Worm (Caenorhabditis elegans): ENCODE measurements around the gene C13A2.1.

C13A2.1 gene

ce11 chrV:7258965-7259364 is 29.8 kb upstream of the C13A2.1 start, which contains the start of gene C13A2.12:
C13A2.12 (plus strand) TSS chrV:7259265.
- TF ChIP-seq ceh-22 (tag; optimal IDR thresholded peaks at IDR 0.05) (no peak), zip-5 (tag; optimal IDR thresholded peaks at IDR 0.05) (no peak), tbx-2 (tag; optimal IDR thresholded peaks at IDR 0.05) (no peak), pros-1 (tag; optimal IDR thresholded peaks at IDR 0.05) (no peak), ceh-48 (tag; optimal IDR thresholded peaks at IDR 0.05) (no peak), ama-1 (optimal IDR thresholded peaks at IDR 0.05) (no peak)

ce11 chrV:7264042-7264441 is 24.8 kb upstream of the C13A2.1 start, which contains the start of gene C13A2.9:
C13A2.9 (minus strand) TSS chrV:7264142.
- no peak for TF ChIP-seq ceh-31 (tag; optimal IDR thresholded peaks at IDR 0.05)
- no peak for TF ChIP-seq ceh-30 (tag; optimal IDR thresholded peaks at IDR 0.05)
- TF ChIP-seq lim-6 (tag; optimal IDR thresholded peaks at IDR 0.05) = no peak
- TF ChIP-seq rnt-1 (tag; optimal IDR thresholded peaks at IDR 0.05) = no peak
- TF ChIP-seq ceh-34 (tag; optimal IDR thresholded peaks at IDR 0.05) = no peak
- TF ChIP-seq sox-4 (tag; optimal IDR thresholded peaks at IDR 0.05) = no peak
- TF ChIP-seq unc-3 (GFP tag; conservative IDR thresholded peaks at IDR 0.05) = no peak
- no peak for TF ChIP-seq unc-3 (tag; optimal IDR thresholded peaks at IDR 0.05)
- no peak for TF ChIP-seq nfya-1 (tag; optimal IDR thresholded peaks at IDR 0.05)
- no peak for TF ChIP-seq fax-1 (tag; optimal IDR thresholded peaks at IDR 0.05)
- TF ChIP-seq hlh-8 (tag; optimal IDR thresholded peaks at IDR 0.05) = no peak

ce11 chrV:7266021-7266420 is 22.8 kb upstream of the C13A2.1 start, which contains the start of gene C13A2.7:
C13A2.7 (plus strand) TSS chrV:7266321.
- TF ChIP-seq pag-3 (tag; optimal IDR thresholded peaks at IDR 0.05; ENCODE audit: borderline replicate concordance) (no peak), fkh-10 (GFP tag; optimal IDR thresholded peaks at IDR 0.05) (no peak), hlh-6 (tag; optimal IDR thresholded peaks at IDR 0.05) (no peak), pqm-1 (tag; optimal IDR thresholded peaks at IDR 0.05) (no peak), tbx-7 (tag; optimal IDR thresholded peaks at IDR 0.05) (no peak), dve-1 (tag; optimal IDR thresholded peaks at IDR 0.05) (no peak), hlh-8 (tag; optimal IDR thresholded peaks at IDR 0.05) (no peak), tbx-2 (tag; optimal IDR thresholded peaks at IDR 0.05) (no peak), pha-4 (tag; optimal IDR thresholded peaks at IDR 0.05) (no peak), ceh-6 (GFP tag; optimal IDR thresholded peaks at IDR 0.05) (no peak), sdc-2 (tag; optimal IDR thresholded peaks at IDR 0.05) (no peak), gmeb-2 (tag; optimal IDR thresholded peaks at IDR 0.05) (no peak), madf-2 (tag; optimal IDR thresholded peaks at IDR 0.05) (no peak), unc-3 (GFP tag; conservative IDR thresholded peaks at IDR 0.05) (no peak), unc-3 (tag; optimal IDR thresholded peaks at IDR 0.05) (no peak), lim-6 (tag; optimal IDR thresholded peaks at IDR 0.05) (no peak), fkh-6 (tag; optimal IDR thresholded peaks at IDR 0.05) (no peak), pax-1 (tag; optimal IDR thresholded peaks at IDR 0.05) (no peak), elt-2 (tag; optimal IDR thresholded peaks at IDR 0.05) (no peak), hlh-15 (tag; optimal IDR thresholded peaks at IDR 0.05) (no peak), nfya-1 (tag; optimal IDR thresholded peaks at IDR 0.05) (no peak)

- no peak for TF ChIP-seq unc-3 (GFP tag; conservative IDR thresholded peaks at IDR 0.05)
- TF ChIP-seq unc-3 (tag; optimal IDR thresholded peaks at IDR 0.05) = no peak
- TF ChIP-seq hlh-8 (tag; optimal IDR thresholded peaks at IDR 0.05) = no peak
- no peak for TF ChIP-seq Y22D7AL.16 (tag; optimal IDR thresholded peaks at IDR 0.05)
- no peak for TF ChIP-seq unc-55 (GFP tag; optimal IDR thresholded peaks at IDR 0.05)
- TF ChIP-seq ceh-48 (tag; optimal IDR thresholded peaks at IDR 0.05) = no peak
- no peak for TF ChIP-seq fkh-6 (tag; optimal IDR thresholded peaks at IDR 0.05)
- TF ChIP-seq ceh-22 (tag; optimal IDR thresholded peaks at IDR 0.05) = no peak
- no peak for TF ChIP-seq nhr-232 (tag; optimal IDR thresholded peaks at IDR 0.05)
- TF ChIP-seq hlh-13 (GFP tag; optimal IDR thresholded peaks at IDR 0.05) = no peak
- no peak for TF ChIP-seq ceh-18 (tag; optimal IDR thresholded peaks at IDR 0.05)
- no peak for TF ChIP-seq tbx-2 (tag; optimal IDR thresholded peaks at IDR 0.05)
- no peak for TF ChIP-seq pat-9 (tag; optimal IDR thresholded peaks at IDR 0.05)
- no peak for TF ChIP-seq ahr-1 (tag; optimal IDR thresholded peaks at IDR 0.05)
- no peak for TF ChIP-seq eyg-1 (tag; optimal IDR thresholded peaks at IDR 0.05)
- no peak for TF ChIP-seq madf-2 (tag; optimal IDR thresholded peaks at IDR 0.05)
- TF ChIP-seq C08G9.2 (tag; optimal IDR thresholded peaks at IDR 0.05) = no peak
- TF ChIP-seq npax-4 (tag; optimal IDR thresholded peaks at IDR 0.05) = no peak
Measured at ce11 chrV:7269399-7269798, 19.4 kb upstream of the C13A2.1 start, which contains the start of gene C13A2.6. C13A2.6 (plus strand) TSS chrV:7269699.
